Worm (Caenorhabditis elegans) whole organism, young adult: Measurements from ENCODE around the gene mmaa-1.

Experiments
- B0035.1 ChIP-seq: sonication (generic microtip); optimal IDR thresholded peaks from 2 replicates; lab custom pipeline; 2016; ENCODE audit warnings: missing genetic modification characterization, mild to moderate bottlenecking, missing compliant biosample characterization, missing genotype, missing genetic modification reagents
- C06A6.2 ChIP-seq: fragments of 200-800 bp; sonication (Bioruptor generic); conservative IDR thresholded peaks from 2 replicates; pipeline ENCODE4 v1.3.6; 2022; ENCODE audit warnings: missing genetic modification characterization, missing compliant biosample characterization
- F10E7.11 ChIP-seq: sonication (generic microtip); optimal IDR thresholded peaks from 2 replicates; lab custom pipeline; 2017; ENCODE audit warnings: mild to moderate bottlenecking, missing genetic modification characterization, moderate library complexity, missing compliant biosample characterization
- F37B4.10 ChIP-seq: fragments of 200-800 bp; sonication (Bioruptor generic); IDR thresholded peaks from 2 replicates; pipeline ENCODE4 v1.3.6; 2022; ENCODE audit warnings: missing genetic modification characterization, missing compliant biosample characterization
- F39B2.1 ChIP-seq: fragments of 200-800 bp; sonication (Bioruptor generic); IDR thresholded peaks from 2 replicates; pipeline ENCODE4 v1.3.6; 2022; ENCODE audit warnings: missing genetic modification reagents, missing genetic modification characterization, missing compliant biosample characterization
- F49E8.2 ChIP-seq: sonication (generic microtip); optimal IDR thresholded peaks from 3 replicates; lab custom pipeline; 2017; ENCODE audit warnings: missing genetic modification characterization, mild to moderate bottlenecking, missing compliant biosample characterization, antibody characterized with exemption, moderate library complexity; ENCODE audit not compliant: insufficient read depth
- F52B5.7 ChIP-seq: sonication (generic microtip); optimal IDR thresholded peaks from 2 replicates; lab custom pipeline; 2016; ENCODE audit warnings: mild to moderate bottlenecking, missing genetic modification characterization, missing compliant biosample characterization
- F55B11.4 ChIP-seq: sonication (generic microtip); optimal IDR thresholded peaks from 2 replicates; lab custom pipeline; 2016; ENCODE audit warnings: missing compliant biosample characterization, missing genetic modification characterization, borderline replicate concordance; ENCODE audit not compliant: insufficient read depth
- F57C9.4 ChIP-seq: sonication (generic microtip); optimal IDR thresholded peaks from 2 replicates; lab custom pipeline; 2017; ENCODE audit warnings: mild to moderate bottlenecking, missing genetic modification characterization, missing compliant biosample characterization
- T07F8.4 ChIP-seq: sonication (generic microtip); optimal IDR thresholded peaks from 2 replicates; lab custom pipeline; 2016; ENCODE audit warnings: mild to moderate bottlenecking, missing genetic modification characterization, moderate library complexity, missing compliant biosample characterization
- Y53G8AR.9 ChIP-seq: fragments of 200-800 bp; sonication (Bioruptor generic); conservative IDR thresholded peaks from 2 replicates; pipeline ENCODE4 v1.3.6; 2022; ENCODE audit warnings: missing genetic modification reagents, missing genetic modification characterization, missing compliant biosample characterization
- Y67H2A.10 ChIP-seq: fragments of 200-800 bp; sonication (Bioruptor generic); conservative IDR thresholded peaks from 2 replicates; pipeline ENCODE4 v1.3.6; 2022; ENCODE audit warnings: missing genetic modification reagents, missing genetic modification characterization, missing compliant biosample characterization
- Y79H2A.3 ChIP-seq: fragments of 200-800 bp; sonication (Bioruptor generic); conservative IDR thresholded peaks from 2 replicates; pipeline ENCODE4 v1.3.6; 2022; ENCODE audit warnings: missing genetic modification reagents, missing genetic modification characterization, missing compliant biosample characterization
- ama-1 ChIP-seq, 3 experiments: fragments of 150-350 bp in 1 of 3; sonication (generic microtip) in 2 of 3; optimal IDR thresholded peaks; 2 replicates each; lab custom pipeline; 2014 to 2018; ENCODE audit warnings: missing biosample characterization in 2 of 3, missing genetic modification characterization in 2 of 3, missing genetic modification reagents in 2 of 3
- bed-2 ChIP-seq: fragments of 200-800 bp; sonication (Bioruptor generic); IDR thresholded peaks from 2 replicates; pipeline ENCODE4 v1.3.6; 2022; ENCODE audit warnings: missing genetic modification reagents, missing genetic modification characterization, missing compliant biosample characterization
- ccch-3 ChIP-seq: fragments of 200-800 bp; sonication (Bioruptor generic); optimal IDR thresholded peaks from 2 replicates; lab custom pipeline; 2018; ENCODE audit warnings: mild to moderate bottlenecking, missing genetic modification characterization, missing compliant biosample characterization
- cebp-1 ChIP-seq, 2 experiments: fragments of 200-800 bp in 1 of 2; sonication (Bioruptor generic) in 1 of 2; sonication (generic microtip) in 1 of 2; IDR thresholded peaks in 1 of 2; optimal IDR thresholded peaks in 1 of 2; 2 replicates each; pipeline versions ENCODE4 v1.3.6 to Lab custom; 2017 to 2022; ENCODE audit warnings: missing compliant biosample characterization in 2 of 2, missing genetic modification characterization in 2 of 2, mild to moderate bottlenecking in 1 of 2, missing genetic modification reagents in 1 of 2, moderate library complexity in 1 of 2
- ceh-27 ChIP-seq: fragments of 200-800 bp; sonication (Bioruptor generic); optimal IDR thresholded peaks from 2 replicates; lab custom pipeline; 2018; ENCODE audit warnings: mild to moderate bottlenecking, missing genetic modification characterization, moderate library complexity, missing compliant biosample characterization
- ceh-58 ChIP-seq: fragments of 200-800 bp; sonication (Bioruptor generic); IDR thresholded peaks from 2 replicates; pipeline ENCODE4 v1.3.6; 2022; ENCODE audit warnings: missing genetic modification characterization, missing compliant biosample characterization
- ceh-91 ChIP-seq: fragments of 200-800 bp; sonication (Bioruptor generic); IDR thresholded peaks from 2 replicates; pipeline ENCODE4 v1.3.6; 2022; ENCODE audit warnings: missing genetic modification reagents, missing genetic modification characterization, missing compliant biosample characterization
- die-1 ChIP-seq: sonication (generic microtip); optimal IDR thresholded peaks from 2 replicates; lab custom pipeline; 2016; ENCODE audit warnings: missing genotype, mild to moderate bottlenecking, missing genetic modification characterization, missing compliant biosample characterization
- dpl-1 ChIP-seq: fragments of 150-350 bp; optimal IDR thresholded peaks from 2 replicates; lab custom pipeline; 2014; ENCODE audit warnings: missing biosample characterization, missing genetic modification reagents, missing genetic modification characterization
- egl-44 ChIP-seq: fragments of 200-800 bp; sonication (Bioruptor generic); IDR thresholded peaks from 2 replicates; pipeline ENCODE4 v1.3.6; 2022; ENCODE audit warnings: missing genetic modification reagents, missing genetic modification characterization, missing compliant biosample characterization
- egrh-3 ChIP-seq: fragments of 200-800 bp; sonication (Bioruptor generic); IDR thresholded peaks from 2 replicates; pipeline ENCODE4 v1.3.6; 2022; ENCODE audit warnings: missing genetic modification reagents, missing genetic modification characterization, missing compliant biosample characterization
- ekl-4 ChIP-seq: fragments of 200-800 bp; sonication (Bioruptor generic); IDR thresholded peaks from 2 replicates; pipeline ENCODE4 v1.3.6; 2022; ENCODE audit warnings: missing genetic modification reagents, missing genetic modification characterization, missing compliant biosample characterization
- gei-17 ChIP-seq: fragments of 200-800 bp; sonication (Bioruptor generic); optimal IDR thresholded peaks from 2 replicates; lab custom pipeline; 2018; ENCODE audit warnings: mild to moderate bottlenecking, missing genetic modification characterization, missing compliant biosample characterization
- hlh-26 ChIP-seq: fragments of 200-800 bp; sonication (Bioruptor generic); conservative IDR thresholded peaks from 2 replicates; pipeline ENCODE4 v1.3.6; 2022; ENCODE audit warnings: missing genetic modification reagents, missing genetic modification characterization, missing compliant biosample characterization
- hmg-1.2 ChIP-seq: fragments of 200-800 bp; sonication (Bioruptor generic); IDR thresholded peaks from 2 replicates; pipeline ENCODE4 v1.3.6; 2022; ENCODE audit warnings: missing genetic modification reagents, missing genetic modification characterization, missing compliant biosample characterization
- hrde-1 ChIP-seq: sonication (generic microtip); optimal IDR thresholded peaks from 2 replicates; lab custom pipeline; 2016; ENCODE audit warnings: missing genetic modification characterization, mild to moderate bottlenecking, missing compliant biosample characterization, moderate library complexity, missing genotype, missing genetic modification reagents, borderline replicate concordance
- lag-1 ChIP-seq: fragments of 200-800 bp; sonication (Bioruptor generic); IDR thresholded peaks from 2 replicates; pipeline ENCODE4 v1.3.6; 2022; ENCODE audit warnings: missing genetic modification reagents, missing genetic modification characterization, missing compliant biosample characterization
- let-526 ChIP-seq: fragments of 200-800 bp; sonication (Bioruptor generic); IDR thresholded peaks from 2 replicates; pipeline ENCODE4 v1.3.6; 2022; ENCODE audit warnings: missing genetic modification reagents, missing genetic modification characterization, missing compliant biosample characterization
- madf-10 ChIP-seq: sonication (generic microtip); optimal IDR thresholded peaks from 2 replicates; lab custom pipeline; 2016; ENCODE audit warnings: mild to moderate bottlenecking, missing genetic modification characterization, missing compliant biosample characterization
- mel-28 ChIP-seq: sonication (generic microtip); optimal IDR thresholded peaks from 2 replicates; lab custom pipeline; 2016; ENCODE audit warnings: borderline replicate concordance, mild to moderate bottlenecking, missing genetic modification characterization, missing compliant biosample characterization
- nhr-179 ChIP-seq: sonication (generic microtip); optimal IDR thresholded peaks from 2 replicates; lab custom pipeline; 2016; ENCODE audit warnings: mild to moderate bottlenecking, missing genetic modification characterization, missing compliant biosample characterization
- nhr-80 ChIP-seq: sonication (generic microtip); optimal IDR thresholded peaks from 2 replicates; lab custom pipeline; 2016; ENCODE audit warnings: missing genetic modification characterization, missing compliant biosample characterization
- pbrm-1 ChIP-seq: fragments of 200-800 bp; sonication (Bioruptor generic); IDR thresholded peaks from 2 replicates; pipeline ENCODE4 v1.3.6; 2022; ENCODE audit warnings: missing genetic modification reagents, missing genetic modification characterization, missing compliant biosample characterization
- rcor-1 ChIP-seq: fragments of 200-800 bp; sonication (Bioruptor generic); IDR thresholded peaks from 2 replicates; pipeline ENCODE4 v1.3.6; 2022; ENCODE audit warnings: missing genetic modification reagents, missing genetic modification characterization, missing compliant biosample characterization
- rec-8 ChIP-seq, 2 experiments: sonication (generic microtip); optimal IDR thresholded peaks; 2 replicates each; lab custom pipeline; 2016; ENCODE audit warnings: mild to moderate bottlenecking in 2 of 2, missing genetic modification characterization in 2 of 2, missing genetic modification reagents in 2 of 2, missing genotype in 2 of 2, missing biosample characterization in 1 of 2, missing compliant biosample characterization in 1 of 2, moderate library complexity in 1 of 2
- sea-2 ChIP-seq: fragments of 200-800 bp; sonication (Bioruptor generic); IDR thresholded peaks from 2 replicates; pipeline ENCODE4 v1.3.6; 2022; ENCODE audit warnings: missing genetic modification characterization, missing compliant biosample characterization
- snpc-1.3 ChIP-seq: sonication (generic microtip); optimal IDR thresholded peaks from 2 replicates; lab custom pipeline; 2017; ENCODE audit warnings: missing genetic modification characterization, mild to moderate bottlenecking, missing compliant biosample characterization, antibody characterized with exemption, moderate library complexity, missing genotype, missing genetic modification reagents; ENCODE audit not compliant: insufficient read depth
- somi-1 ChIP-seq: fragments of 200-800 bp; sonication (Bioruptor generic); optimal IDR thresholded peaks from 2 replicates; lab custom pipeline; 2018; ENCODE audit warnings: mild to moderate bottlenecking, missing genetic modification characterization, missing compliant biosample characterization
- sptf-2 ChIP-seq: fragments of 200-800 bp; sonication (Bioruptor generic); optimal IDR thresholded peaks from 2 replicates; lab custom pipeline; 2018; ENCODE audit warnings: mild to moderate bottlenecking, missing genetic modification characterization, missing compliant biosample characterization
- tbx-9 ChIP-seq: sonication (generic microtip); optimal IDR thresholded peaks from 2 replicates; lab custom pipeline; 2016; ENCODE audit warnings: borderline replicate concordance, missing genetic modification characterization, inconsistent platforms, missing compliant biosample characterization
- tlf-1 ChIP-seq: fragments of 200-800 bp; sonication (Bioruptor generic); optimal IDR thresholded peaks from 2 replicates; lab custom pipeline; 2018; ENCODE audit warnings: mild to moderate bottlenecking, missing genetic modification characterization, missing compliant biosample characterization
- xnd-1 ChIP-seq: sonication (generic microtip); optimal IDR thresholded peaks from 2 replicates; lab custom pipeline; 2016; ENCODE audit warnings: missing genotype, missing genetic modification reagents, missing genetic modification characterization, missing compliant biosample characterization
- ztf-25 ChIP-seq: fragments of 200-800 bp; sonication (Bioruptor generic); IDR thresholded peaks from 2 replicates; pipeline ENCODE4 v1.3.6; 2022; ENCODE audit warnings: missing genetic modification reagents, missing genetic modification characterization, missing compliant biosample characterization

mmaa-1 gene

DNA sequence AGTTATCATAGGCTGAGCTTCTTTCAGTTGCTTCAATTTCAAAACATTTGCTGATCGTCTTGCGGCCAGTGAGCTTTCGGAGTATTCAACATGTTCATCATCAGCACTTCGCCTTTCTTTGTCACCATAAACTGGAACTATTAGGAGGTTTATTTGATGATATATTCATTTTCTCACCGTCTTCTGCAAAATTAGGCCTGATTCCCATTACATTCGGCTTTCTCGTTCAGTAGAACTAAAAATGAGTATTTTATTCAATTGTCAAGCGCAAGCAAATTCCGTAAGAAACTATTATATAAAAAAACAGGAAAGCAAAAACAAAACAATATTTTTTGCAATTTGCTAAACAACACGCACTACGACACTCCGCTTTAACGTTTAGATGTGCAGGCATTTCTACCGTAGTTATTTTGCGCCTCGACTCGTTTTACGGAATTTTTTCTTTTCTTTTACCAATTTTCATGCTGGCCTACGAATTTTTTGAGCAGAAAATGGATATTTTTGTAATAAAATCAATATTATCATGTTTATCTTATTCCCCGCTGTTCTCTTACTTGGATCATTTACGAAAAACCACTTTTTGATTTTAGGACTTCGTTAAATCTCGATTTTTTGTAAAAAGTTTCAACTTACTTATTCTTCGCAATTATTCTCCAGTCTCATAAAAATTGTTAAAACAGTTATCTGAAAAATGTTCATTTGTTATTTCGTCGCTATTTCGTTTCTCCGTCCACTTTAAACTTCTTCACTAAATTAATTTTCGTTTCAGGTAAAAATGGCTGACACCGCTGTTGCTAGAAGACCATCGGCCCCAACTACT is 4.0 kb upstream of the mmaa-1 start, which contains the start of the genes farl-11 and rpl-33 (continued):
- TF ChIP-seq pbrm-1 (GFP tag; lab: Robert Waterston, UW) (0 out of 2 replicates have a peak, but pooled peaks have one; percentile 17), nhr-179 (tag; lab: Kevin White, UChicago) (no peak), snpc-1.3 (tag; lab: Kevin White, UChicago) (peak; percentile 59), ztf-25 (GFP tag; lab: Robert Waterston, UW) (no peak), somi-1 (GFP tag; lab: Kevin White, UChicago) (no peak), ama-1 (optimal IDR thresholded peaks at IDR 0.05; lab: Kevin White, UChicago) (no peak), ama-1 (GFP tag; optimal IDR thresholded peaks at IDR 0.05; lab: Kevin White, UChicago) (no peak), F37B4.10 (GFP tag; lab: Robert Waterston, UW) (no peak), T07F8.4 (tag; lab: Kevin White, UChicago) (no peak), Y79H2A.3 (GFP tag; lab: Robert Waterston, UW) (no peak), mel-28 (tag; lab: Kevin White, UChicago) (no peak), B0035.1 (no peak), sea-2 (no peak), F10E7.11 (tag; lab: Kevin White, UChicago) (no peak), rec-8 (tag; optimal IDR thresholded peaks at IDR 0.05; lab: Kevin White, UChicago) (no peak), rcor-1 (no peak), bed-2 (GFP tag; lab: Robert Waterston, UW) (no peak), F57C9.4 (tag; lab: Kevin White, UChicago) (no peak), cebp-1 (GFP tag; IDR thresholded peaks at IDR 0.05; lab: Robert Waterston, UW) (no peak), cebp-1 (tag; optimal IDR thresholded peaks at IDR 0.05; lab: Kevin White, UChicago) (peak; percentile 43), ceh-58 (GFP tag; lab: Robert Waterston, UW) (no peak), gei-17 (no peak), F39B2.1 (GFP tag; lab: Robert Waterston, UW) (no peak), tlf-1 (GFP tag; lab: Kevin White, UChicago) (no peak), ceh-91 (GFP tag; lab: Robert Waterston, UW) (no peak), dpl-1 (GFP tag; lab: Kevin White, UChicago) (no peak), F49E8.2 (no peak), madf-10 (tag; lab: Kevin White, UChicago) (no peak), egl-44 (GFP tag; lab: Robert Waterston, UW) (no peak), Y53G8AR.9 (no peak), F52B5.7 (tag; lab: Kevin White, UChicago) (no peak), C06A6.2 (GFP tag; lab: Robert Waterston, UW) (no peak), sptf-2 (GFP tag; lab: Kevin White, UChicago) (no peak), Y67H2A.10 (GFP tag; lab: Robert Waterston, UW) (no peak), F55B11.4 (tag; lab: Kevin White, UChicago) (no peak), die-1 (no peak), hlh-26 (no peak), ccch-3 (GFP tag; lab: Kevin White, UChicago) (no peak), hrde-1 (no peak), egrh-3 (no peak), nhr-80 (peak; percentile 48), lag-1 (GFP tag; lab: Robert Waterston, UW) (no peak), ekl-4 (GFP tag; lab: Robert Waterston, UW) (no peak), let-526 (GFP tag; lab: Robert Waterston, UW) (no peak), ceh-27 (GFP tag; lab: Kevin White, UChicago) (peak; percentile 25), tbx-9 (tag; lab: Kevin White, UChicago) (no peak), xnd-1 (tag; lab: Kevin White, UChicago) (no peak), hmg-1.2 (GFP tag; lab: Robert Waterston, UW) (no peak; the same call in 1 of the 2 replicates)
